Worm (Caenorhabditis elegans) whole organism, L3 larva: Measurements from ENCODE around the gene srh-282.

Source experiments
- R02D3.7 ChIP-seq: fragments of 150-350 bp; optimal IDR thresholded peaks from 2 replicates; lab custom pipeline; 2014; ENCODE audit warnings: missing biosample characterization, missing genetic modification characterization
- ceh-28 ChIP-seq: fragments of 150-350 bp; optimal IDR thresholded peaks from 2 replicates; lab custom pipeline; 2014; ENCODE audit warnings: missing biosample characterization, missing genetic modification reagents, missing genetic modification characterization
- fos-1 ChIP-seq: fragments of 150-350 bp; optimal IDR thresholded peaks from 2 replicates; lab custom pipeline; 2014; ENCODE audit warnings: missing biosample characterization, missing genetic modification characterization
- nhr-23 ChIP-seq: fragments of 150-350 bp; optimal IDR thresholded peaks from 2 replicates; lab custom pipeline; 2014; ENCODE audit warnings: missing biosample characterization, missing genetic modification reagents, missing genetic modification characterization
- nhr-76 ChIP-seq: fragments of 150-350 bp; sonication (generic microtip); optimal IDR thresholded peaks from 5 replicates; lab custom pipeline; 2014; ENCODE audit warnings: missing biosample characterization, missing genetic modification characterization
- nhr-77 ChIP-seq: fragments of 150-350 bp; optimal IDR thresholded peaks from 2 replicates; lab custom pipeline; 2014; ENCODE audit warnings: missing biosample characterization, missing genetic modification characterization
- pqm-1 ChIP-seq: fragments of 150-350 bp; optimal IDR thresholded peaks from 2 replicates; lab custom pipeline; 2017; ENCODE audit warnings: missing biosample characterization, missing genetic modification characterization, inconsistent platforms
- tbx-2 ChIP-seq: sonication (generic microtip); optimal IDR thresholded peaks from 2 replicates; lab custom pipeline; 2016; ENCODE audit warnings: mild to moderate bottlenecking, missing genetic modification characterization, missing compliant biosample characterization

DNA sequence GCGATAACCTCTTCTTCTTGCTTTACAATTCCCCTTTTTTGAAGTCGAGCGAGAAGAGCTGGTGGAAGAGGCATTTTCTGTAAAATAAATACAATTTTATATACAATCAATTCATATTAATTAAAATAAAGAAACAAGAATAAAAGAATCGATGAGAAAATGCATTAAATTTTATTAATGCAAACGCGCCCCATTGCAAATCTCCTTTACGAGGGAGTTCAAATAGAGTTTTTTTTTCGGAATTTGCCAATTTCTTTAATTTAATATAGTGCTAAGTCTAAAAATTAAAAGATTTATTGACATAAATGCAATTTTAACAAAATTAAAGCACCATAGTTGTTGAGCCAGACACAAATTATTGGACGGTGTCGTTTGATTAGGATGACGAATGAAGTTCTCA, 11.6 kb downstream of the srh-282 start, which contains the start of gene pqbp-1.1:
- TF ChIP-seq tbx-2 (tag; lab: Kevin White, UChicago) (no peak), nhr-23 (tag; lab: Kevin White, UChicago) (peak; percentile 46), fos-1 (tag; lab: Kevin White, UChicago) (no peak), pqm-1 (tag; lab: Kevin White, UChicago) (no peak), ceh-28 (tag; lab: Kevin White, UChicago) (peak; percentile 61), nhr-76 (tag; lab: Kevin White, UChicago) (no peak), nhr-77 (tag; lab: Kevin White, UChicago) (no peak), R02D3.7 (tag; lab: Kevin White, UChicago) (no peak)
